Fruit fly (Drosophila melanogaster) whole organism, embryonic: ENCODE measurements around the gene CG12607.

Experiments
- Atf-2 ChIP-seq: fragments of 200-800 bp; sonication (Bioruptor generic); optimal IDR thresholded peaks from 2 replicates; lab custom pipeline; 2016; ENCODE audit warnings: missing biosample characterization, missing genetic modification characterization
- CG10147 ChIP-seq: fragments of 200-800 bp; sonication (Bioruptor generic); optimal IDR thresholded peaks from 2 replicates; lab custom pipeline; 2019; ENCODE audit warnings: missing biosample characterization, mild to moderate bottlenecking, missing genetic modification characterization, moderate library complexity
- CG11085 ChIP-seq: fragments of 200-800 bp; sonication (Bioruptor generic); IDR thresholded peaks from 2 replicates; pipeline ENCODE4 v1.3.6; 2022; ENCODE audit warnings: missing biosample characterization, missing genetic modification characterization
- CG12236 ChIP-seq: fragments of 200-800 bp; sonication (Bioruptor generic); optimal IDR thresholded peaks from 2 replicates; lab custom pipeline; 2016; ENCODE audit warnings: missing biosample characterization, missing genetic modification characterization
- CG14014 ChIP-seq: fragments of 200-800 bp; sonication (Bioruptor generic); IDR thresholded peaks from 2 replicates; pipeline ENCODE4 v1.3.6; 2022; ENCODE audit warnings: missing biosample characterization, missing genetic modification characterization
- CG15073 ChIP-seq: fragments of 200-800 bp; sonication (Bioruptor generic); optimal IDR thresholded peaks from 2 replicates; lab custom pipeline; 2016; ENCODE audit warnings: missing biosample characterization, missing genetic modification characterization
- CG1529 ChIP-seq: fragments of 200-800 bp; sonication (Bioruptor generic); optimal IDR thresholded peaks from 3 replicates; lab custom pipeline; 2018; ENCODE audit warnings: missing biosample characterization, missing genetic modification characterization
- CG15696 ChIP-seq: fragments of 200-800 bp; sonication (Bioruptor generic); optimal IDR thresholded peaks from 2 replicates; lab custom pipeline; 2019; ENCODE audit warnings: missing biosample characterization, mild to moderate bottlenecking, missing genetic modification characterization, moderate library complexity
- CG17612 ChIP-seq: fragments of 200-800 bp; sonication (Bioruptor generic); IDR thresholded peaks from 2 replicates; pipeline ENCODE4 v1.3.6; 2022; ENCODE audit warnings: missing biosample characterization, missing genetic modification characterization
- CG2202 ChIP-seq: fragments of 200-800 bp; sonication (Bioruptor generic); optimal IDR thresholded peaks from 2 replicates; lab custom pipeline; 2018; ENCODE audit warnings: missing biosample characterization, mild to moderate bottlenecking, missing genetic modification characterization
- CG2875 ChIP-seq: fragments of 200-800 bp; sonication (Bioruptor generic); optimal IDR thresholded peaks from 2 replicates; lab custom pipeline; 2017; ENCODE audit warnings: missing biosample characterization, mild to moderate bottlenecking, missing genetic modification characterization, missing genetic modification reagents
- CG30020 ChIP-seq: fragments of 200-800 bp; optimal IDR thresholded peaks from 2 replicates; lab custom pipeline; 2019; ENCODE audit warnings: missing biosample characterization, mild to moderate bottlenecking, missing genetic modification characterization, moderate library complexity
- CG4360 ChIP-seq: fragments of 200-800 bp; sonication (Bioruptor generic); IDR thresholded peaks from 2 replicates; pipeline ENCODE4 v1.3.6; 2022; ENCODE audit warnings: missing biosample characterization, missing genetic modification characterization
- CG4617 ChIP-seq: fragments of 200-800 bp; sonication (Bioruptor generic); optimal IDR thresholded peaks from 3 replicates; lab custom pipeline; 2016; ENCODE audit warnings: missing biosample characterization, missing genetic modification characterization, borderline replicate concordance
- CG5180 ChIP-seq: fragments of 200-800 bp; sonication (Bioruptor generic); optimal IDR thresholded peaks from 3 replicates; lab custom pipeline; 2017; ENCODE audit warnings: missing biosample characterization, missing genetic modification characterization, mild to moderate bottlenecking, moderate library complexity, missing genetic modification reagents
- CG6689 ChIP-seq: fragments of 200-800 bp; sonication (Bioruptor generic); IDR thresholded peaks from 2 replicates; pipeline ENCODE4 v1.3.6; 2022; ENCODE audit warnings: missing biosample characterization, missing genetic modification characterization
- CG7556 ChIP-seq: fragments of 200-800 bp; sonication (Bioruptor generic); optimal IDR thresholded peaks from 2 replicates; lab custom pipeline; 2017; ENCODE audit warnings: missing biosample characterization, mild to moderate bottlenecking, missing genetic modification characterization
- CG9609 ChIP-seq: fragments of 200-800 bp; sonication (Bioruptor generic); optimal IDR thresholded peaks from 3 replicates; lab custom pipeline; 2016; ENCODE audit warnings: missing biosample characterization, missing genetic modification characterization
- CG9727 ChIP-seq: fragments of 200-800 bp; sonication (Bioruptor generic); optimal IDR thresholded peaks from 3 replicates; lab custom pipeline; 2017; ENCODE audit warnings: missing biosample characterization, mild to moderate bottlenecking, missing genetic modification characterization
- CG9817 ChIP-seq: fragments of 200-800 bp; sonication (Bioruptor generic); optimal IDR thresholded peaks from 2 replicates; lab custom pipeline; 2018; ENCODE audit warnings: missing biosample characterization, mild to moderate bottlenecking, missing genetic modification characterization, moderate library complexity
- CG9932 ChIP-seq: fragments of 200-800 bp; sonication (Bioruptor generic); IDR thresholded peaks from 2 replicates; pipeline ENCODE4 v1.3.6; 2022; ENCODE audit warnings: missing biosample characterization, missing genetic modification characterization
- Chrac-16 ChIP-seq: fragments of 200-800 bp; sonication (Bioruptor generic); optimal IDR thresholded peaks from 3 replicates; lab custom pipeline; 2016; ENCODE audit warnings: missing biosample characterization, missing genetic modification characterization
- Dfd ChIP-seq, 2 experiments: fragments of >200 bp; optimal IDR thresholded peaks; 2 replicates each; lab custom pipeline; 2017; ENCODE audit warnings: missing biosample characterization in 2 of 2, missing genetic modification characterization in 2 of 2
- Dip3 ChIP-seq: fragments of 200-800 bp; sonication (Bioruptor generic); optimal IDR thresholded peaks from 3 replicates; lab custom pipeline; 2016; ENCODE audit warnings: missing biosample characterization, missing genetic modification characterization
- Fer2 ChIP-seq: fragments of 200-800 bp; sonication (Bioruptor generic); optimal IDR thresholded peaks from 2 replicates; lab custom pipeline; 2018; ENCODE audit warnings: missing biosample characterization, mild to moderate bottlenecking, missing genetic modification characterization, moderate library complexity
- Fer3 ChIP-seq: fragments of 200-800 bp; sonication (Bioruptor generic); optimal IDR thresholded peaks from 2 replicates; lab custom pipeline; 2018; ENCODE audit warnings: missing biosample characterization, mild to moderate bottlenecking, missing genetic modification characterization, moderate library complexity
- Hey ChIP-seq: fragments of 200-800 bp; sonication (Bioruptor generic); optimal IDR thresholded peaks from 3 replicates; lab custom pipeline; 2018; ENCODE audit warnings: missing biosample characterization, mild to moderate bottlenecking, missing genetic modification characterization
- Hr51 ChIP-seq, 2 experiments: fragments of 200-800 bp; sonication (Bioruptor generic); optimal IDR thresholded peaks; 2 replicates in 1 of 2; 3 replicates in 1 of 2; lab custom pipeline; 2016 to 2018; ENCODE audit warnings: missing biosample characterization in 2 of 2, missing genetic modification characterization in 2 of 2, mild to moderate bottlenecking in 1 of 2, moderate library complexity in 1 of 2
- Mad ChIP-seq: fragments of 200-800 bp; sonication (Bioruptor generic); optimal IDR thresholded peaks from 2 replicates; lab custom pipeline; 2016; ENCODE audit warnings: missing biosample characterization, missing genetic modification characterization
- NC2α ChIP-seq: fragments of 200-800 bp; sonication (Bioruptor generic); optimal IDR thresholded peaks from 2 replicates; lab custom pipeline; 2016; ENCODE audit warnings: missing biosample characterization, missing genetic modification characterization
- NFAT ChIP-seq: fragments of 200-800 bp; sonication (Bioruptor generic); IDR thresholded peaks from 2 replicates; pipeline ENCODE4 v1.3.6; 2022; ENCODE audit warnings: missing biosample characterization, missing genetic modification characterization
- Ptx1 ChIP-seq: fragments of 200-800 bp; sonication (Bioruptor generic); IDR thresholded peaks from 2 replicates; pipeline ENCODE4 v1.3.6; 2022; ENCODE audit warnings: missing biosample characterization, missing genetic modification characterization
- Sin3A ChIP-seq: fragments of >200 bp; optimal IDR thresholded peaks from 2 replicates; lab custom pipeline; 2018
- Sox100B ChIP-seq: fragments of 200-800 bp; sonication (Bioruptor generic); optimal IDR thresholded peaks from 3 replicates; lab custom pipeline; 2018; ENCODE audit warnings: missing biosample characterization, mild to moderate bottlenecking, missing genetic modification characterization
- az2 ChIP-seq: fragments of 200-800 bp; sonication (Bioruptor generic); optimal IDR thresholded peaks from 3 replicates; lab custom pipeline; 2016; ENCODE audit warnings: missing biosample characterization, missing genetic modification characterization
- bigmax ChIP-seq: fragments of 200-800 bp; sonication (Bioruptor generic); optimal IDR thresholded peaks from 2 replicates; lab custom pipeline; 2018; ENCODE audit warnings: missing biosample characterization, mild to moderate bottlenecking, missing genetic modification characterization
- caup ChIP-seq: fragments of 200-800 bp; sonication (Bioruptor generic); optimal IDR thresholded peaks from 3 replicates; lab custom pipeline; 2017; ENCODE audit warnings: missing biosample characterization, mild to moderate bottlenecking, missing genetic modification characterization, moderate library complexity; ENCODE audit not compliant: severe bottlenecking
- chm ChIP-seq: fragments of 200-800 bp; sonication (Bioruptor generic); IDR thresholded peaks from 2 replicates; pipeline ENCODE4 v1.3.6; 2022; ENCODE audit warnings: missing biosample characterization, missing genetic modification characterization
- da ChIP-seq: fragments of 200-800 bp; sonication (Bioruptor generic); optimal IDR thresholded peaks from 2 replicates; lab custom pipeline; 2016; ENCODE audit warnings: missing biosample characterization, missing genetic modification characterization
- dan ChIP-seq: fragments of 200-800 bp; sonication (Bioruptor generic); IDR thresholded peaks from 2 replicates; pipeline ENCODE4 v1.3.6; 2022; ENCODE audit warnings: missing biosample characterization, missing genetic modification characterization
- dimm ChIP-seq: fragments of 200-800 bp; sonication (Bioruptor generic); IDR thresholded peaks from 2 replicates; pipeline ENCODE4 v1.3.6; 2022; ENCODE audit warnings: missing biosample characterization, missing genetic modification characterization
- emc ChIP-seq: fragments of 200-800 bp; sonication (Bioruptor generic); optimal IDR thresholded peaks from 2 replicates; lab custom pipeline; 2016; ENCODE audit warnings: missing biosample characterization, missing genetic modification characterization
- mirr ChIP-seq: fragments of 200-800 bp; sonication (Bioruptor generic); optimal IDR thresholded peaks from 3 replicates; lab custom pipeline; 2018; ENCODE audit warnings: missing biosample characterization, mild to moderate bottlenecking, missing genetic modification characterization
- pan ChIP-seq, 4 experiments: fragments of >200 bp in 3 of 4; fragments of 200-800 bp in 1 of 4; sonication (Bioruptor generic) in 1 of 4; optimal IDR thresholded peaks in 3 of 4; IDR thresholded peaks in 1 of 4; 2 replicates each; pipeline versions ENCODE4 v1.3.6 to Lab custom; 2017 to 2022; ENCODE audit warnings: missing biosample characterization in 2 of 4, missing genetic modification characterization in 2 of 4, mixed read lengths in 1 of 4
- pum ChIP-seq: fragments of 200-800 bp; sonication (Bioruptor generic); optimal IDR thresholded peaks from 2 replicates; lab custom pipeline; 2016; ENCODE audit warnings: missing biosample characterization, missing genetic modification characterization
- sqz ChIP-seq: fragments of 200-800 bp; sonication (Bioruptor generic); optimal IDR thresholded peaks from 3 replicates; lab custom pipeline; 2018; ENCODE audit warnings: missing biosample characterization, mild to moderate bottlenecking, missing genetic modification characterization
- tin ChIP-seq: fragments of 200-800 bp; sonication (Bioruptor generic); optimal IDR thresholded peaks from 3 replicates; lab custom pipeline; 2016; ENCODE audit warnings: missing biosample characterization, missing genetic modification characterization
- trem ChIP-seq: fragments of 200-800 bp; optimal IDR thresholded peaks from 3 replicates; lab custom pipeline; 2019; ENCODE audit warnings: missing biosample characterization, mild to moderate bottlenecking, missing genetic modification characterization, moderate library complexity
- zen ChIP-seq: fragments of 200-800 bp; sonication (Bioruptor generic); optimal IDR thresholded peaks from 3 replicates; lab custom pipeline; 2018; ENCODE audit warnings: missing biosample characterization, mild to moderate bottlenecking, missing genetic modification characterization, moderate library complexity
- zen2 ChIP-seq: fragments of 200-800 bp; sonication (Bioruptor generic); IDR thresholded peaks from 3 replicates; pipeline ENCODE4 v1.3.6; 2022; ENCODE audit warnings: missing biosample characterization, missing genetic modification characterization; ENCODE audit not compliant: partially characterized antibody

Gene CG12607

DNA sequence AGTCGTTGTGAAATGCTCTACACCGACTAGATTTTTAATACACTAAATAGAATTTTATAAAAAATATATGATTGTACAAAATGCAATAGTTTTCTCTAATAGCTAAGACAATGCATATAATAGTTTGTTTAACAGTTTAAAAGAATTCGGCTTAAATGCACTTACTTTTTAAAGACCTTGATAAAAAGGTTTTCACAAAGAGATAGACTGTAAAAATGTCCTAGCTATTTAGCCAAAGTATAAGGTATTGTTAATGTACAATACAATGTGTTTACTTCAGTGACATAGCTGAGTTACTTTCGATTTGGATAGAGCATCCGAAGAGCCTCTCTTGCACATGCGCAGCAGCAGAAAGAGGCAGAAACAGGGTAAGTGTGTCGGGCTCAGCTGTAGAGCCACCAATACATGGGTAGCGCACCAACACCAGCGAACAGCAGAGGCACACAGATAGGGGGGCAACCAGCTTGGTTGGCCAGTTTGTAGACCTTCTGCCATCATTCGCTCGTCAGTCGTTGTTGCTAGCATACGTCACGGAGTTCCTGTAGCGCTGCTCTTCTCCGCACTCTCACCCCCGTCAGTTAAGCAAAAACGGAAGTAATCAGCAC, 39.6 kb upstream of the CG12607 start, which contains the start of gene TP53INP (continued):
- peak; percentile 75 for TF ChIP-seq pum
- TF ChIP-seq CG14014 (GFP tag; lab: Robert Waterston, UW) = peak; percentile 68
- peak; percentile 86 for TF ChIP-seq caup (GFP tag; lab: Kevin White, UChicago)
- peak; percentile 84 for TF ChIP-seq CG15696 (tag; lab: Kevin White, UChicago)
- TF ChIP-seq Sox100B (GFP tag; lab: Kevin White, UChicago) = peak; percentile 93
- no peak for TF ChIP-seq Sin3A (lab: Kevin White, UChicago)
- peak; percentile 64 for TF ChIP-seq CG30020 (tag; lab: Kevin White, UChicago)
- peak; percentile 48 for TF ChIP-seq Dip3 (GFP tag; lab: Kevin White, UChicago)
- peak; percentile 81 for TF ChIP-seq Ptx1 (GFP tag; lab: Robert Waterston, UW)
- TF ChIP-seq CG15073 (GFP tag; lab: Kevin White, UChicago) = peak; percentile 53
- peak; percentile 84 for TF ChIP-seq tin (GFP tag; lab: Kevin White, UChicago)
- TF ChIP-seq dimm = peak; percentile 32; the same call in 1 of the 2 replicates
- TF ChIP-seq Hr51 (GFP tag; optimal IDR thresholded peaks at IDR 0.05; lab: Kevin White, UChicago) = peak; percentile 62 to 94
- TF ChIP-seq NC2α (GFP tag; lab: Kevin White, UChicago) = peak; percentile 36
- TF ChIP-seq CG17612 = no peak
- TF ChIP-seq Fer3 (tag; lab: Kevin White, UChicago) = peak; percentile 74
- TF ChIP-seq Fer2 (tag; lab: Kevin White, UChicago) = peak; percentile 59
- TF ChIP-seq CG2875 (GFP tag; lab: Kevin White, UChicago) = peak; percentile 80
- TF ChIP-seq az2 (GFP tag; lab: Kevin White, UChicago) = peak; percentile 91
- TF ChIP-seq CG1529 (GFP tag; lab: Kevin White, UChicago) = peak; percentile 83
- peak; percentile 34 for TF ChIP-seq CG4617 (GFP tag; lab: Kevin White, UChicago)
- peak; percentile 94 for TF ChIP-seq CG9727 (GFP tag; lab: Kevin White, UChicago)
- TF ChIP-seq CG9817 (tag; lab: Kevin White, UChicago) = peak; percentile 83
- TF ChIP-seq CG12236 (GFP tag; lab: Kevin White, UChicago) = peak; percentile 52
- TF ChIP-seq CG2202 = peak; percentile 76
- TF ChIP-seq CG10147 = peak; percentile 93
- TF ChIP-seq CG9609 = peak; percentile 49
- TF ChIP-seq Atf-2 (GFP tag; lab: Kevin White, UChicago) = peak; percentile 68
- TF ChIP-seq zen2 (GFP tag; lab: Robert Waterston, UW) = no peak
- no peak for TF ChIP-seq NFAT
- TF ChIP-seq CG4360 (GFP tag; lab: Robert Waterston, UW) = no peak
- peak; percentile 76 for TF ChIP-seq zen (tag; lab: Kevin White, UChicago)
- peak; percentile 46 for TF ChIP-seq da (GFP tag; lab: Kevin White, UChicago)
- peak; percentile 82 for TF ChIP-seq Chrac-16 (GFP tag; lab: Kevin White, UChicago)
- peak; percentile 68; the same call in 1 of the 2 replicates for TF ChIP-seq CG9932 (GFP tag; lab: Robert Waterston, UW)
- TF ChIP-seq CG6689 (GFP tag; lab: Robert Waterston, UW) = peak; percentile 69
- peak; percentile 76 for TF ChIP-seq sqz (GFP tag; lab: Kevin White, UChicago)
- TF ChIP-seq pan (optimal IDR thresholded peaks at IDR 0.05; lab: Kevin White, UChicago) = no peak
- no peak for TF ChIP-seq pan (GFP tag; optimal IDR thresholded peaks at IDR 0.05 in 1 of 2, IDR thresholded peaks at IDR 0.05 in 1 of 2)
- TF ChIP-seq mirr (GFP tag; lab: Kevin White, UChicago) = peak; percentile 12
- no peak for TF ChIP-seq dan (GFP tag; lab: Robert Waterston, UW)
- TF ChIP-seq Mad (GFP tag; lab: Kevin White, UChicago) = peak; percentile 40
- peak; percentile 30 for TF ChIP-seq emc
- no peak for TF ChIP-seq Dfd (GFP tag; optimal IDR thresholded peaks at IDR 0.05; lab: Kevin White, UChicago)
- peak; percentile 80 for TF ChIP-seq CG5180
- no peak for TF ChIP-seq Hey (tag; lab: Kevin White, UChicago)
- peak; percentile 72 for TF ChIP-seq trem (tag; lab: Kevin White, UChicago)
- TF ChIP-seq CG11085 (GFP tag; lab: Robert Waterston, UW) = no peak
- peak; percentile 62 for TF ChIP-seq chm (GFP tag; lab: Robert Waterston, UW)
- peak; percentile 96 for TF ChIP-seq CG7556
- no peak for TF ChIP-seq bigmax
